Worm (Caenorhabditis elegans) whole organism, mixed stage, embryonic: ENCODE data around the gene Y59C2A.3.
A peak's percentile ranks its signal among the peaks of the same experiment; 100 is the strongest.
"Not testable (repeated sequence)": the region's sequence is repeated elsewhere in the genome, so short reads cannot be mapped to it uniquely, and the experiment has no call there.

ENCODE experiments used
- M03D4.4 ChIP-seq: sonication (generic microtip); optimal IDR thresholded peaks from 2 replicates; lab custom pipeline; 2017; ENCODE audit warnings: mild to moderate bottlenecking, missing genetic modification characterization, missing compliant biosample characterization
- bed-3 ChIP-seq: fragments of 200-800 bp; sonication (Bioruptor generic); optimal IDR thresholded peaks from 3 replicates; lab custom pipeline; 2018; ENCODE audit warnings: mild to moderate bottlenecking, missing genetic modification characterization, moderate library complexity, missing compliant biosample characterization
- blmp-1 ChIP-seq: fragments of 150-350 bp; optimal IDR thresholded peaks from 2 replicates; lab custom pipeline; 2014; ENCODE audit warnings: missing biosample characterization, missing genetic modification characterization
- ceh-39 ChIP-seq: fragments of 150-350 bp; optimal IDR thresholded peaks from 2 replicates; lab custom pipeline; 2014; ENCODE audit warnings: missing biosample characterization, missing genetic modification characterization
- ceh-43 ChIP-seq: fragments of 200-800 bp; sonication (Bioruptor generic); optimal IDR thresholded peaks from 2 replicates; lab custom pipeline; 2018; ENCODE audit warnings: mild to moderate bottlenecking, missing genetic modification characterization, moderate library complexity, missing compliant biosample characterization
- ceh-83 ChIP-seq: fragments of 200-800 bp; sonication (Bioruptor generic); optimal IDR thresholded peaks from 2 replicates; lab custom pipeline; 2018; ENCODE audit warnings: mild to moderate bottlenecking, missing genetic modification characterization, missing compliant biosample characterization
- ces-1 ChIP-seq: fragments of 150-350 bp; optimal IDR thresholded peaks from 2 replicates; lab custom pipeline; 2014; ENCODE audit warnings: missing biosample characterization, missing genetic modification reagents, missing genetic modification characterization
- cnd-1 ChIP-seq: fragments of 200-800 bp; sonication (Bioruptor generic); optimal IDR thresholded peaks from 2 replicates; lab custom pipeline; 2018; ENCODE audit warnings: mild to moderate bottlenecking, missing genetic modification characterization, missing compliant biosample characterization
- drap-1 ChIP-seq: fragments of 200-800 bp; sonication (Bioruptor generic); optimal IDR thresholded peaks from 3 replicates; lab custom pipeline; 2018; ENCODE audit warnings: mild to moderate bottlenecking, missing genetic modification characterization, missing compliant biosample characterization
- elt-1 ChIP-seq: sonication (generic microtip); optimal IDR thresholded peaks from 2 replicates; lab custom pipeline; 2017; ENCODE audit warnings: missing genetic modification characterization, mild to moderate bottlenecking, missing compliant biosample characterization, antibody characterized with exemption, moderate library complexity, borderline replicate concordance; ENCODE audit not compliant: insufficient read depth
- elt-3 ChIP-seq: fragments of 150-350 bp; optimal IDR thresholded peaks from 2 replicates; lab custom pipeline; 2014; ENCODE audit warnings: missing biosample characterization, missing genetic modification characterization
- flh-1 ChIP-seq: fragments of 200-800 bp; sonication (Bioruptor generic); optimal IDR thresholded peaks from 2 replicates; lab custom pipeline; 2018; ENCODE audit warnings: mild to moderate bottlenecking, missing genetic modification characterization, moderate library complexity, missing compliant biosample characterization
- ham-2 ChIP-seq: fragments of 200-800 bp; sonication (Bioruptor generic); optimal IDR thresholded peaks from 2 replicates; lab custom pipeline; 2018; ENCODE audit warnings: mild to moderate bottlenecking, missing genetic modification characterization, missing compliant biosample characterization
- hlh-1 ChIP-seq: fragments of 150-350 bp; optimal IDR thresholded peaks from 2 replicates; lab custom pipeline; 2014; ENCODE audit warnings: missing biosample characterization, missing genetic modification reagents, missing genetic modification characterization
- lin-13 ChIP-seq: fragments of 150-350 bp; optimal IDR thresholded peaks from 2 replicates; lab custom pipeline; 2014; ENCODE audit warnings: missing biosample characterization, missing genetic modification characterization
- lin-32 ChIP-seq: fragments of 200-800 bp; sonication (Bioruptor generic); optimal IDR thresholded peaks from 2 replicates; lab custom pipeline; 2018; ENCODE audit warnings: mild to moderate bottlenecking, missing genetic modification characterization, missing compliant biosample characterization
- lsy-2 ChIP-seq: fragments of 150-350 bp; optimal IDR thresholded peaks from 2 replicates; lab custom pipeline; 2014; ENCODE audit warnings: missing biosample characterization, missing genetic modification characterization
- mab-5 ChIP-seq: fragments of 150-350 bp; optimal IDR thresholded peaks from 2 replicates; lab custom pipeline; 2014; ENCODE audit warnings: missing biosample characterization, missing genetic modification characterization
- mep-1 ChIP-seq: fragments of 150-350 bp; optimal IDR thresholded peaks from 2 replicates; lab custom pipeline; 2017; ENCODE audit warnings: missing biosample characterization, missing genetic modification reagents, missing genetic modification characterization, inconsistent platforms
- mls-2 ChIP-seq: sonication (generic microtip); optimal IDR thresholded peaks from 2 replicates; lab custom pipeline; 2016; ENCODE audit warnings: mild to moderate bottlenecking, missing genetic modification characterization, moderate library complexity, missing compliant biosample characterization
- nhr-12 ChIP-seq: fragments of 150-350 bp; optimal IDR thresholded peaks from 2 replicates; lab custom pipeline; 2014; ENCODE audit warnings: missing biosample characterization, missing genetic modification characterization
- nhr-2 ChIP-seq: fragments of 150-350 bp; optimal IDR thresholded peaks from 2 replicates; lab custom pipeline; 2014; ENCODE audit warnings: missing biosample characterization, missing genetic modification characterization
- nhr-237 ChIP-seq: fragments of 150-350 bp; optimal IDR thresholded peaks from 2 replicates; lab custom pipeline; 2014; ENCODE audit warnings: missing biosample characterization, missing genetic modification characterization
- nhr-28 ChIP-seq: fragments of 150-350 bp; optimal IDR thresholded peaks from 2 replicates; lab custom pipeline; 2014; ENCODE audit warnings: missing biosample characterization, missing genetic modification characterization
- nhr-76 ChIP-seq: sonication (generic microtip); optimal IDR thresholded peaks from 2 replicates; lab custom pipeline; 2017; ENCODE audit warnings: missing biosample characterization, missing genetic modification characterization
- pha-4 ChIP-seq: fragments of 150-350 bp; optimal IDR thresholded peaks from 2 replicates; lab custom pipeline; 2018; ENCODE audit warnings: missing biosample characterization, missing genetic modification reagents, missing genetic modification characterization
- sem-2 ChIP-seq: fragments of 200-800 bp; sonication (Bioruptor generic); optimal IDR thresholded peaks from 2 replicates; lab custom pipeline; 2018; ENCODE audit warnings: mild to moderate bottlenecking, missing genetic modification characterization, missing compliant biosample characterization
- snpc-4 ChIP-seq: fragments of 150-350 bp; optimal IDR thresholded peaks from 2 replicates; lab custom pipeline; 2014; ENCODE audit warnings: missing biosample characterization, missing genetic modification characterization
- sptf-1 ChIP-seq: sonication (generic microtip); optimal IDR thresholded peaks from 2 replicates; lab custom pipeline; 2017; ENCODE audit warnings: mild to moderate bottlenecking, missing genetic modification characterization, moderate library complexity, missing compliant biosample characterization
- tbx-8 ChIP-seq: fragments of 200-800 bp; sonication (Bioruptor generic); optimal IDR thresholded peaks from 2 replicates; lab custom pipeline; 2018; ENCODE audit warnings: mild to moderate bottlenecking, missing genetic modification characterization, moderate library complexity, missing compliant biosample characterization
- unc-120 ChIP-seq: sonication (generic microtip); optimal IDR thresholded peaks from 2 replicates; lab custom pipeline; 2017; ENCODE audit warnings: missing genetic modification characterization, missing compliant biosample characterization; ENCODE audit not compliant: poor library complexity, severe bottlenecking
- unc-39 ChIP-seq: fragments of 150-350 bp; optimal IDR thresholded peaks from 2 replicates; lab custom pipeline; 2014; ENCODE audit warnings: missing biosample characterization, missing genetic modification characterization
- unc-62 ChIP-seq: fragments of 150-350 bp; optimal IDR thresholded peaks from 2 replicates; lab custom pipeline; 2014; ENCODE audit warnings: missing biosample characterization, missing genetic modification reagents, missing genetic modification characterization
- zip-8 ChIP-seq: fragments of 150-350 bp; optimal IDR thresholded peaks from 2 replicates; lab custom pipeline; 2014; ENCODE audit warnings: missing biosample characterization, missing genetic modification characterization
- ztf-11 ChIP-seq: fragments of 150-350 bp; optimal IDR thresholded peaks from 2 replicates; lab custom pipeline; 2014; ENCODE audit warnings: missing biosample characterization, missing genetic modification characterization

Y59C2A.3 gene

ce11 chrII:2219880-2220279 lies at the start of gene Y59C2A.3:
Gene Y59C2A.3 (minus strand): TSS chrII:2219921.
- no peak for TF ChIP-seq nhr-76 (tag; lab: Kevin White, UChicago)
- no peak for TF ChIP-seq blmp-1 (tag; lab: Kevin White, UChicago)
- no peak for TF ChIP-seq M03D4.4
- no peak for TF ChIP-seq unc-62 (GFP tag; lab: Kevin White, UChicago)
- TF ChIP-seq drap-1 (GFP tag; lab: Kevin White, UChicago) = no peak
- no peak for TF ChIP-seq tbx-8 (GFP tag; lab: Kevin White, UChicago)
- peak; percentile 53 for TF ChIP-seq lsy-2 (tag; lab: Kevin White, UChicago)
- peak; percentile 56 for TF ChIP-seq lin-13 (tag; lab: Kevin White, UChicago)
- TF ChIP-seq hlh-1 = no peak
- TF ChIP-seq ceh-39 (tag; lab: Kevin White, UChicago) = no peak
- no peak for TF ChIP-seq sem-2 (GFP tag; lab: Kevin White, UChicago)
- TF ChIP-seq zip-8 = no peak
- TF ChIP-seq elt-1 (tag; lab: Kevin White, UChicago) = no peak
- no peak for TF ChIP-seq bed-3 (GFP tag; lab: Kevin White, UChicago)
- peak; percentile 49 for TF ChIP-seq ham-2 (GFP tag; lab: Kevin White, UChicago)
- peak; percentile 26 for TF ChIP-seq mep-1 (tag; lab: Kevin White, UChicago)
- no peak for TF ChIP-seq ztf-11 (tag; lab: Kevin White, UChicago)
- peak; percentile 25 for TF ChIP-seq ces-1 (GFP tag; lab: Kevin White, UChicago)
- TF ChIP-seq sptf-1 (tag; lab: Kevin White, UChicago) = peak; percentile 62
- TF ChIP-seq mls-2 = no peak
- no peak for TF ChIP-seq ceh-83 (GFP tag; lab: Kevin White, UChicago)
- no peak for TF ChIP-seq nhr-237 (tag; lab: Kevin White, UChicago)
- TF ChIP-seq unc-39 (tag; lab: Kevin White, UChicago) = no peak
- no peak for TF ChIP-seq nhr-28 (tag; lab: Kevin White, UChicago)
- no peak for TF ChIP-seq elt-3 (tag; lab: Kevin White, UChicago)
- peak; percentile 4 for TF ChIP-seq pha-4 (tag; lab: Kevin White, UChicago)
- no peak for TF ChIP-seq mab-5
- no peak for TF ChIP-seq snpc-4 (tag; lab: Kevin White, UChicago)
- TF ChIP-seq flh-1 (GFP tag; lab: Kevin White, UChicago) = no peak
- no peak for TF ChIP-seq lin-32 (GFP tag; lab: Kevin White, UChicago)
- TF ChIP-seq nhr-12 (tag; lab: Kevin White, UChicago) = no peak
- TF ChIP-seq nhr-2 = no peak
- peak; percentile 73 for TF ChIP-seq unc-120
- TF ChIP-seq ceh-43 = no peak
- no peak for TF ChIP-seq cnd-1

ce11 chrII:2254861-2255260 lies 35.1 kb upstream of the Y59C2A.3 start, which contains the start of gene K09F6.3:
Gene K09F6.3 (plus strand): TSS chrII:2255161.
- not testable (repeated sequence) for TF ChIP-seq sem-2 (GFP tag; lab: Kevin White, UChicago); M03D4.4; zip-8

- TF ChIP-seq zip-8 (peak; percentile 60), bed-3 (GFP tag; lab: Kevin White, UChicago) (no peak)
- TF ChIP-seq, all 35 proteins: peak for 1
Measured at ce11 chrII:2253676-2254075, 34.0 kb upstream of the Y59C2A.3 start.

ce11 chrII:2251617-2252016 lies 31.9 kb upstream of the Y59C2A.3 start:
- TF ChIP-seq elt-3 (tag; lab: Kevin White, UChicago) (no peak), ceh-83 (GFP tag; lab: Kevin White, UChicago) (no peak), pha-4 (tag; lab: Kevin White, UChicago) (no peak), mab-5 (no peak), zip-8 (no peak), drap-1 (GFP tag; lab: Kevin White, UChicago) (no peak), ztf-11 (tag; lab: Kevin White, UChicago) (no peak), nhr-12 (tag; lab: Kevin White, UChicago) (no peak), snpc-4 (tag; lab: Kevin White, UChicago) (no peak), nhr-2 (no peak), sptf-1 (tag; lab: Kevin White, UChicago) (no peak), lin-32 (GFP tag; lab: Kevin White, UChicago) (no peak), mep-1 (tag; lab: Kevin White, UChicago) (no peak), mls-2 (no peak), flh-1 (GFP tag; lab: Kevin White, UChicago) (no peak), bed-3 (GFP tag; lab: Kevin White, UChicago) (no peak), lin-13 (tag; lab: Kevin White, UChicago) (no peak), nhr-237 (tag; lab: Kevin White, UChicago) (no peak), lsy-2 (tag; lab: Kevin White, UChicago) (no peak), cnd-1 (no peak)
